Fruit fly (Drosophila melanogaster) whole organism: ENCODE data around the gene CG42729.

ENCODE experiments used
- pan ChIP-seq: fragments of >200 bp; optimal IDR thresholded peaks from 2 replicates; lab custom pipeline; 2017
- psq ChIP-seq: fragments of >200 bp; optimal IDR thresholded peaks from 2 replicates; lab custom pipeline; 2017
- usp ChIP-seq: fragments of >200 bp; optimal IDR thresholded peaks from 2 replicates; lab custom pipeline; 2017; ENCODE audit warnings: missing biosample characterization, missing genetic modification characterization, mixed read lengths

DNA sequence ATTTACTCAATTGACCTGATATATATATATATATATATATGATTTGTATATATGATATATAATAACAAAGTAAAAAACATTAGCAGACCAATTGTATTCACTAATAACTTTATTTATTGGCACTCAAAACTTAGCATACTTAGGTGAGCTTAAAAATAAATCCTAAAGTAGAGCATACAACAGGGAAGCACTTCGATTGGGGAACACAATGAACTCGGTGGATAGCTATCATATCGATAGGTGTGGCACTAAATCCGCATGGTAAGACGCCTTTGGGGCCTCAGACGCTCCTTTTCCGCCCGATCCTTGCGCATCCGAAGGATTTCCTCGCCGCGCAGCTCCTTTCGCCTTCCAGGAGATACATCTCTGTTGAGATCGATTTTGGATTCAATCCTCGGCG is 10.9 kb downstream of the CG42729 start:
- TF ChIP-seq usp (GFP tag; lab: Kevin White, UChicago), result no peak
- no peak for TF ChIP-seq psq (lab: Kevin White, UChicago)
- no peak for TF ChIP-seq pan
